Fruit fly (Drosophila melanogaster) whole organism, embryonic: ENCODE measurements around the gene HDAC4.
A peak's percentile ranks its signal among the peaks of the same experiment; 100 is the strongest.

Experiments
- Aef1 ChIP-seq: fragments of 200-800 bp; sonication (Bioruptor generic); IDR thresholded peaks from 3 replicates; pipeline ENCODE4 v1.3.6; 2022; ENCODE audit warnings: missing biosample characterization, missing genetic modification characterization
- Atf6 ChIP-seq: fragments of 200-800 bp; sonication (Bioruptor generic); IDR thresholded peaks from 2 replicates; pipeline ENCODE4 v1.3.6; 2022; ENCODE audit warnings: missing biosample characterization, missing genetic modification characterization
- CG1024 ChIP-seq: fragments of 200-800 bp; sonication (Bioruptor generic); IDR thresholded peaks from 2 replicates; pipeline ENCODE4 v1.3.6; 2022; ENCODE audit warnings: missing biosample characterization, missing genetic modification characterization
- CG10321 ChIP-seq: fragments of 200-800 bp; sonication (Bioruptor generic); IDR thresholded peaks from 2 replicates; pipeline ENCODE4 v1.3.6; 2022; ENCODE audit warnings: missing biosample characterization, missing genetic modification characterization
- CG10543 ChIP-seq: fragments of 200-800 bp; sonication (Bioruptor generic); optimal IDR thresholded peaks from 3 replicates; lab custom pipeline; 2017; ENCODE audit warnings: missing biosample characterization, mild to moderate bottlenecking, missing genetic modification characterization, moderate library complexity
- CG11504 ChIP-seq: fragments of 200-800 bp; sonication (Bioruptor generic); optimal IDR thresholded peaks from 3 replicates; lab custom pipeline; 2019; ENCODE audit warnings: missing biosample characterization, mild to moderate bottlenecking, missing genetic modification characterization, moderate library complexity
- CG13624 ChIP-seq: fragments of 200-800 bp; sonication (Bioruptor generic); optimal IDR thresholded peaks from 2 replicates; lab custom pipeline; 2016; ENCODE audit warnings: missing biosample characterization, missing genetic modification characterization
- CG14014 ChIP-seq: fragments of 200-800 bp; sonication (Bioruptor generic); IDR thresholded peaks from 2 replicates; pipeline ENCODE4 v1.3.6; 2022; ENCODE audit warnings: missing biosample characterization, missing genetic modification characterization
- CG16813 ChIP-seq: fragments of 200-800 bp; sonication (Bioruptor generic); IDR thresholded peaks from 3 replicates; pipeline ENCODE4 v1.3.6; 2022; ENCODE audit warnings: missing biosample characterization, missing genetic modification characterization; ENCODE audit not compliant: partially characterized antibody
- CG17829 ChIP-seq: fragments of 200-800 bp; optimal IDR thresholded peaks from 2 replicates; lab custom pipeline; 2019; ENCODE audit warnings: missing biosample characterization, mild to moderate bottlenecking, missing genetic modification characterization, moderate library complexity
- CG33213 ChIP-seq: fragments of 200-800 bp; sonication (Bioruptor generic); optimal IDR thresholded peaks from 3 replicates; lab custom pipeline; 2016; ENCODE audit warnings: missing biosample characterization, missing genetic modification characterization
- CG33557 ChIP-seq: fragments of 200-800 bp; sonication (Bioruptor generic); optimal IDR thresholded peaks from 2 replicates; lab custom pipeline; 2019; ENCODE audit warnings: missing biosample characterization, mild to moderate bottlenecking, missing genetic modification characterization, moderate library complexity
- CG4360 ChIP-seq: fragments of 200-800 bp; sonication (Bioruptor generic); IDR thresholded peaks from 2 replicates; pipeline ENCODE4 v1.3.6; 2022; ENCODE audit warnings: missing biosample characterization, missing genetic modification characterization
- CG4404 ChIP-seq: fragments of 200-800 bp; sonication (Bioruptor generic); IDR thresholded peaks from 2 replicates; pipeline ENCODE4 v1.3.6; 2022; ENCODE audit warnings: missing biosample characterization, missing genetic modification characterization
- CG6765 ChIP-seq: fragments of 200-800 bp; sonication (Bioruptor generic); optimal IDR thresholded peaks from 3 replicates; lab custom pipeline; 2017; ENCODE audit warnings: missing biosample characterization, mild to moderate bottlenecking, missing genetic modification characterization
- CG6791 ChIP-seq: fragments of 200-800 bp; sonication (Bioruptor generic); IDR thresholded peaks from 3 replicates; pipeline ENCODE4 v1.3.6; 2022; ENCODE audit warnings: missing biosample characterization, missing genetic modification characterization; ENCODE audit not compliant: partially characterized antibody
- CG7556 ChIP-seq: fragments of 200-800 bp; sonication (Bioruptor generic); optimal IDR thresholded peaks from 2 replicates; lab custom pipeline; 2017; ENCODE audit warnings: missing biosample characterization, mild to moderate bottlenecking, missing genetic modification characterization
- CG7786 ChIP-seq: fragments of 200-800 bp; sonication (Bioruptor generic); optimal IDR thresholded peaks from 2 replicates; lab custom pipeline; 2016; ENCODE audit warnings: missing biosample characterization, missing genetic modification characterization
- CG8478 ChIP-seq: fragments of >200 bp; optimal IDR thresholded peaks from 2 replicates; lab custom pipeline; 2018
- CrebB ChIP-seq: fragments of 200-800 bp; sonication (Bioruptor generic); optimal IDR thresholded peaks from 3 replicates; lab custom pipeline; 2018; ENCODE audit warnings: missing biosample characterization, mild to moderate bottlenecking, missing genetic modification characterization
- Dek ChIP-seq: fragments of 200-800 bp; sonication (Bioruptor generic); optimal IDR thresholded peaks from 3 replicates; lab custom pipeline; 2019; ENCODE audit warnings: missing biosample characterization, mild to moderate bottlenecking, missing genetic modification characterization, moderate library complexity
- E2f2 ChIP-seq: fragments of 200-800 bp; sonication (Bioruptor generic); IDR thresholded peaks from 2 replicates; pipeline ENCODE4 v1.3.6; 2022; ENCODE audit warnings: missing biosample characterization, missing genetic modification characterization
- Fer3 ChIP-seq: fragments of 200-800 bp; sonication (Bioruptor generic); optimal IDR thresholded peaks from 2 replicates; lab custom pipeline; 2018; ENCODE audit warnings: missing biosample characterization, mild to moderate bottlenecking, missing genetic modification characterization, moderate library complexity
- HLH54F ChIP-seq: fragments of 200-800 bp; sonication (Bioruptor generic); optimal IDR thresholded peaks from 3 replicates; lab custom pipeline; 2016; ENCODE audit warnings: missing biosample characterization, missing genetic modification characterization
- Myb ChIP-seq: fragments of 200-800 bp; sonication (Bioruptor generic); optimal IDR thresholded peaks from 2 replicates; lab custom pipeline; 2016; ENCODE audit warnings: missing biosample characterization, missing genetic modification characterization
- NC2α ChIP-seq: fragments of 200-800 bp; sonication (Bioruptor generic); optimal IDR thresholded peaks from 2 replicates; lab custom pipeline; 2016; ENCODE audit warnings: missing biosample characterization, missing genetic modification characterization
- Oli ChIP-seq: fragments of 200-800 bp; sonication (Bioruptor generic); optimal IDR thresholded peaks from 2 replicates; lab custom pipeline; 2018; ENCODE audit warnings: missing biosample characterization, mild to moderate bottlenecking, missing genetic modification characterization, moderate library complexity
- Side ChIP-seq: fragments of 200-800 bp; sonication (Bioruptor generic); optimal IDR thresholded peaks from 2 replicates; lab custom pipeline; 2016; ENCODE audit warnings: missing biosample characterization, missing genetic modification characterization
- Sox102F ChIP-seq: fragments of 200-800 bp; sonication (Bioruptor generic); optimal IDR thresholded peaks from 2 replicates; lab custom pipeline; 2018; ENCODE audit warnings: missing biosample characterization, mild to moderate bottlenecking, missing genetic modification characterization, moderate library complexity
- Vsx1 ChIP-seq: fragments of 200-800 bp; sonication (Bioruptor generic); optimal IDR thresholded peaks from 2 replicates; lab custom pipeline; 2017; ENCODE audit warnings: missing biosample characterization, mild to moderate bottlenecking, missing genetic modification characterization, missing genetic modification reagents
- Xrp1 ChIP-seq: fragments of 200-800 bp; sonication (Bioruptor generic); IDR thresholded peaks from 2 replicates; pipeline ENCODE4 v1.3.6; 2022; ENCODE audit warnings: missing biosample characterization, missing genetic modification characterization
- aop ChIP-seq: fragments of 200-800 bp; sonication (Bioruptor generic); IDR thresholded peaks from 2 replicates; pipeline ENCODE4 v1.3.6; 2022; ENCODE audit warnings: missing biosample characterization, missing genetic modification characterization
- bbx ChIP-seq: fragments of 200-800 bp; sonication (Bioruptor generic); IDR thresholded peaks from 2 replicates; pipeline ENCODE4 v1.3.6; 2022; ENCODE audit warnings: missing biosample characterization, missing genetic modification characterization; ENCODE audit not compliant: partially characterized antibody
- chinmo ChIP-seq: fragments of 200-800 bp; sonication (Bioruptor generic); IDR thresholded peaks from 4 replicates; pipeline ENCODE4 v1.3.6; 2022; ENCODE audit warnings: missing biosample characterization, missing genetic modification characterization; ENCODE audit not compliant: partially characterized antibody
- emc ChIP-seq: fragments of 200-800 bp; sonication (Bioruptor generic); optimal IDR thresholded peaks from 2 replicates; lab custom pipeline; 2016; ENCODE audit warnings: missing biosample characterization, missing genetic modification characterization
- eve ChIP-seq, 2 experiments: fragments of >200 bp; optimal IDR thresholded peaks; 2 replicates each; lab custom pipeline; 2017; ENCODE audit warnings: missing biosample characterization in 2 of 2, missing genetic modification characterization in 2 of 2
- eyg ChIP-seq: fragments of 200-800 bp; sonication (Bioruptor generic); optimal IDR thresholded peaks from 3 replicates; lab custom pipeline; 2016; ENCODE audit warnings: missing biosample characterization, missing genetic modification characterization
- gcm ChIP-seq: fragments of 200-800 bp; sonication (Bioruptor generic); optimal IDR thresholded peaks from 2 replicates; lab custom pipeline; 2019; ENCODE audit warnings: missing biosample characterization, mild to moderate bottlenecking, missing genetic modification characterization, moderate library complexity
- gt ChIP-seq: fragments of 200-800 bp; sonication (Bioruptor generic); IDR thresholded peaks from 2 replicates; pipeline ENCODE4 v1.3.6; 2022; ENCODE audit warnings: missing biosample characterization, missing genetic modification characterization
- ham ChIP-seq: fragments of 200-800 bp; sonication (Bioruptor generic); IDR thresholded peaks from 2 replicates; pipeline ENCODE4 v1.3.6; 2022; ENCODE audit warnings: missing biosample characterization, missing genetic modification characterization
- lmd ChIP-seq: fragments of 200-800 bp; sonication (Bioruptor generic); IDR thresholded peaks from 2 replicates; pipeline ENCODE4 v1.3.6; 2022; ENCODE audit warnings: missing biosample characterization, missing genetic modification characterization
- mirr ChIP-seq: fragments of 200-800 bp; sonication (Bioruptor generic); optimal IDR thresholded peaks from 3 replicates; lab custom pipeline; 2018; ENCODE audit warnings: missing biosample characterization, mild to moderate bottlenecking, missing genetic modification characterization
- pzg ChIP-seq: fragments of 200-800 bp; sonication (Bioruptor generic); optimal IDR thresholded peaks from 3 replicates; lab custom pipeline; 2018; ENCODE audit warnings: missing biosample characterization, mild to moderate bottlenecking, missing genetic modification characterization, moderate library complexity
- sim ChIP-seq: fragments of 200-800 bp; sonication (Bioruptor generic); IDR thresholded peaks from 2 replicates; pipeline ENCODE4 v1.3.6; 2022; ENCODE audit warnings: missing biosample characterization, missing genetic modification characterization
- sisA ChIP-seq: fragments of 200-800 bp; sonication (Bioruptor generic); IDR thresholded peaks from 2 replicates; pipeline ENCODE4 v1.3.6; 2022; ENCODE audit warnings: missing biosample characterization, missing genetic modification characterization
- sna ChIP-seq: fragments of 200-800 bp; sonication (Bioruptor generic); IDR thresholded peaks from 2 replicates; pipeline ENCODE4 v1.3.6; 2022; ENCODE audit warnings: missing biosample characterization, missing genetic modification characterization; ENCODE audit not compliant: partially characterized antibody
- trh ChIP-seq: fragments of 200-800 bp; sonication (Bioruptor generic); optimal IDR thresholded peaks from 2 replicates; lab custom pipeline; 2016; ENCODE audit warnings: missing biosample characterization, missing genetic modification characterization
- tup ChIP-seq: fragments of 200-800 bp; sonication (Bioruptor generic); optimal IDR thresholded peaks from 2 replicates; lab custom pipeline; 2016; ENCODE audit warnings: missing biosample characterization, mild to moderate bottlenecking, missing genetic modification characterization, moderate library complexity
- tx ChIP-seq: fragments of 200-800 bp; sonication (Bioruptor generic); optimal IDR thresholded peaks from 2 replicates; lab custom pipeline; 2016; ENCODE audit warnings: missing biosample characterization, missing genetic modification characterization
- vfl ChIP-seq: fragments of 200-800 bp; sonication (Bioruptor generic); optimal IDR thresholded peaks from 2 replicates; lab custom pipeline; 2016; ENCODE audit warnings: missing biosample characterization, missing genetic modification characterization
- vnd ChIP-seq: fragments of 200-800 bp; sonication (Bioruptor generic); IDR thresholded peaks from 3 replicates; pipeline ENCODE4 v1.3.6; 2022; ENCODE audit warnings: missing biosample characterization, missing genetic modification characterization; ENCODE audit not compliant: partially characterized antibody
- vvl ChIP-seq: fragments of 200-800 bp; sonication (Bioruptor generic); IDR thresholded peaks from 2 replicates; pipeline ENCODE4 v1.3.6; 2022; ENCODE audit warnings: missing biosample characterization, missing genetic modification characterization

Gene HDAC4

DNA sequence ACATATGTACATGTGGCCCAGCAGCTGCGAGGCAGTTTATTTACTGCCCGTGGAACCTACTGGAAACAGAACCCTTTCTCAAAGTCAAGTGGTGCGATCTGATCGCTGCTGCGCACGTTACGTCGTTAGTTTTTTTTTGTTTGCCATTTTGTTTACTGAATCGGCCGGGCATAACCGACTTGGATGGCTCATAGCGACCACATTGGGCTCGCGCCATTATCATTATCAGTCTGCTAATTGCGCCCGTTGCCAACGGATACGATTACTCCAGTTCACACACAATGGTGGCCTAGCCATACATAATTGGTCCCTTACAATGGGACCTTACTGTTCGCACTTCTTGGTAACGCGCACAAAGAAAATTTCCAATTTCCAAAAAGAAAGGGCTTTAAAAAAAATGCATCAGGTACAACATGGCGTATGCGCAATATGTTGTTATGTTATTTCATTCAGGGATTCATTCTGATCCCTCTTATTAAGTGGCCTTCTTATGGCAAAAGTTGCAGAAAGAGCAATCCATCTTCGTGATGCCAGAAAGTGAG is 47.3 kb upstream of the HDAC4 start:
- TF ChIP-seq bbx (GFP tag; lab: Robert Waterston, UW) (no peak), pzg (GFP tag; lab: Kevin White, UChicago) (no peak), E2f2 (no peak), Xrp1 (no peak), CrebB (tag; lab: Kevin White, UChicago) (no peak), CG16813 (no peak), sim (GFP tag; lab: Robert Waterston, UW) (no peak), CG4360 (GFP tag; lab: Robert Waterston, UW) (no peak), eyg (GFP tag; lab: Kevin White, UChicago) (no peak), Aef1 (GFP tag; lab: Robert Waterston, UW) (no peak), CG11504 (tag; lab: Kevin White, UChicago) (peak; percentile 25), NC2α (GFP tag; lab: Kevin White, UChicago) (no peak), CG7786 (peak; percentile 60), CG6791 (GFP tag; lab: Robert Waterston, UW) (no peak), CG33557 (GFP tag; lab: Kevin White, UChicago) (no peak), sisA (GFP tag; lab: Robert Waterston, UW) (no peak), CG8478 (lab: Kevin White, UChicago) (no peak), vvl (GFP tag; lab: Robert Waterston, UW) (no peak), CG10321 (GFP tag; lab: Robert Waterston, UW) (no peak), Dek (no peak), mirr (GFP tag; lab: Kevin White, UChicago) (no peak), Vsx1 (GFP tag; lab: Kevin White, UChicago) (peak; percentile 26), tx (GFP tag; lab: Kevin White, UChicago) (peak; percentile 27), CG33213 (GFP tag; lab: Kevin White, UChicago) (no peak), trh (no peak), emc (GFP tag; lab: Kevin White, UChicago) (no peak), CG7556 (GFP tag; lab: Kevin White, UChicago) (peak; percentile 20), CG14014 (no peak), Myb (GFP tag; lab: Kevin White, UChicago) (peak; percentile 39), chinmo (no peak), CG10543 (peak; percentile 70), CG6765 (GFP tag; lab: Kevin White, UChicago) (no peak), ham (GFP tag; lab: Robert Waterston, UW) (no peak), lmd (GFP tag; lab: Robert Waterston, UW) (peak; percentile 25; the same call in 1 of the 2 replicates), vfl (GFP tag; lab: Kevin White, UChicago) (no peak), eve (GFP tag; optimal IDR thresholded peaks at IDR 0.05; lab: Kevin White, UChicago) (no peak), Side (GFP tag; lab: Kevin White, UChicago) (peak; percentile 37), CG1024 (no peak), Atf6 (GFP tag; lab: Robert Waterston, UW) (no peak), aop (GFP tag; lab: Robert Waterston, UW) (no peak), CG4404 (GFP tag; lab: Robert Waterston, UW) (no peak), CG17829 (tag; lab: Kevin White, UChicago) (no peak), vnd (no peak), Fer3 (tag; lab: Kevin White, UChicago) (no peak), CG13624 (GFP tag; lab: Kevin White, UChicago) (peak; percentile 58), sna (GFP tag; lab: Robert Waterston, UW) (no peak), Sox102F (GFP tag; lab: Kevin White, UChicago) (no peak), gt (GFP tag; lab: Robert Waterston, UW) (no peak), tup (no peak), Oli (tag; lab: Kevin White, UChicago) (peak; percentile 29), HLH54F (peak; percentile 52), gcm (GFP tag; lab: Kevin White, UChicago) (no peak)
